Worm (Caenorhabditis elegans) whole organism, L4 larva: ENCODE measurements around the gene cdh-1.

Experiments
- F10B5.3 ChIP-seq: sonication (generic microtip); optimal IDR thresholded peaks from 2 replicates; lab custom pipeline; 2016; ENCODE audit warnings: mild to moderate bottlenecking, missing genetic modification characterization, missing compliant biosample characterization
- F26F4.8 ChIP-seq: fragments of 200-800 bp; sonication (Bioruptor generic); conservative IDR thresholded peaks from 2 replicates; pipeline ENCODE4 v1.3.6; 2022; ENCODE audit warnings: missing genetic modification characterization, missing compliant biosample characterization
- R02D3.7 ChIP-seq: fragments of 150-350 bp; sonication (generic microtip); optimal IDR thresholded peaks from 3 replicates; lab custom pipeline; 2014; ENCODE audit warnings: missing biosample characterization, missing genetic modification characterization
- T26A8.4 ChIP-seq: fragments of 200-800 bp; sonication (Bioruptor generic); IDR thresholded peaks from 2 replicates; pipeline ENCODE4 v1.3.6; 2022; ENCODE audit warnings: missing genetic modification characterization, missing compliant biosample characterization
- Y105C5A.15 ChIP-seq: fragments of 200-800 bp; sonication (Bioruptor generic); IDR thresholded peaks from 2 replicates; pipeline ENCODE4 v1.3.6; 2022; ENCODE audit warnings: missing genetic modification characterization, missing compliant biosample characterization
- ZK337.2 ChIP-seq: fragments of 200-800 bp; sonication (Bioruptor generic); IDR thresholded peaks from 2 replicates; pipeline ENCODE4 v1.3.6; 2022; ENCODE audit warnings: missing genetic modification reagents, missing genetic modification characterization, missing compliant biosample characterization
- aha-1 ChIP-seq: fragments of 150-350 bp; peaks from one replicate; lab custom pipeline; 2014; ENCODE audit warnings: missing biosample characterization, missing genetic modification characterization
- ama-1 ChIP-seq: fragments of 150-350 bp; optimal IDR thresholded peaks from 2 replicates; lab custom pipeline; 2014; ENCODE audit warnings: inconsistent platforms, mixed read lengths
- attf-4 ChIP-seq: sonication (generic microtip); optimal IDR thresholded peaks from 3 replicates; lab custom pipeline; 2017; ENCODE audit warnings: missing biosample characterization, missing genetic modification characterization
- ceh-28 ChIP-seq: fragments of 150-350 bp; optimal IDR thresholded peaks from 2 replicates; lab custom pipeline; 2014; ENCODE audit warnings: missing biosample characterization, missing genetic modification reagents, missing genetic modification characterization
- ceh-32 ChIP-seq: sonication (generic microtip); optimal IDR thresholded peaks from 2 replicates; lab custom pipeline; 2016; ENCODE audit warnings: mild to moderate bottlenecking, missing genetic modification characterization, missing compliant biosample characterization; ENCODE audit not compliant: poor library complexity
- ces-1 ChIP-seq: fragments of 150-350 bp; sonication (generic microtip); optimal IDR thresholded peaks from 4 replicates; lab custom pipeline; 2014; ENCODE audit warnings: missing biosample characterization, missing genetic modification reagents, missing genetic modification characterization
- ctbp-1 ChIP-seq: fragments of 200-800 bp; sonication (Bioruptor generic); IDR thresholded peaks from 2 replicates; pipeline ENCODE4 v1.3.6; 2022; ENCODE audit warnings: missing genetic modification reagents, missing genetic modification characterization, missing compliant biosample characterization
- daf-12 ChIP-seq: fragments of 150-350 bp; optimal IDR thresholded peaks from 2 replicates; lab custom pipeline; 2014; ENCODE audit warnings: missing biosample characterization, missing genetic modification reagents, missing genetic modification characterization
- dpl-1 ChIP-seq: fragments of 150-350 bp; optimal IDR thresholded peaks from 2 replicates; lab custom pipeline; 2014; ENCODE audit warnings: missing biosample characterization, missing genetic modification reagents, missing genetic modification characterization
- duxl-1 ChIP-seq: sonication (generic microtip); optimal IDR thresholded peaks from 2 replicates; lab custom pipeline; 2016; ENCODE audit warnings: mild to moderate bottlenecking, missing genetic modification characterization, moderate library complexity, missing compliant biosample characterization; ENCODE audit not compliant: poor library complexity
- dve-1 ChIP-seq: sonication (generic microtip); optimal IDR thresholded peaks from 2 replicates; lab custom pipeline; 2017; ENCODE audit warnings: antibody characterized with exemption, mild to moderate bottlenecking, missing genetic modification characterization, missing compliant biosample characterization; ENCODE audit not compliant: insufficient read depth
- fos-1 ChIP-seq: fragments of 150-350 bp; optimal IDR thresholded peaks from 2 replicates; lab custom pipeline; 2014; ENCODE audit warnings: missing biosample characterization, missing genetic modification characterization
- gei-8 ChIP-seq: fragments of 200-800 bp; sonication (Bioruptor generic); optimal IDR thresholded peaks from 2 replicates; lab custom pipeline; 2018; ENCODE audit warnings: mild to moderate bottlenecking, missing genetic modification characterization, missing compliant biosample characterization
- hlh-30 ChIP-seq: sonication (generic microtip); optimal IDR thresholded peaks from 2 replicates; lab custom pipeline; 2017; ENCODE audit warnings: antibody characterized with exemption, mild to moderate bottlenecking, missing genetic modification characterization, missing compliant biosample characterization; ENCODE audit not compliant: insufficient read depth
- lin-1 ChIP-seq: fragments of 200-800 bp; sonication (Bioruptor generic); IDR thresholded peaks from 2 replicates; pipeline ENCODE4 v1.3.6; 2022; ENCODE audit warnings: missing genetic modification reagents, missing genetic modification characterization, missing compliant biosample characterization
- lin-13 ChIP-seq: fragments of 150-350 bp; optimal IDR thresholded peaks from 2 replicates; lab custom pipeline; 2014; ENCODE audit warnings: missing biosample characterization, missing genetic modification reagents, missing genetic modification characterization
- lin-29 ChIP-seq: fragments of 200-800 bp; sonication (Bioruptor generic); IDR thresholded peaks from 2 replicates; pipeline ENCODE4 v1.3.6; 2022; ENCODE audit warnings: missing genetic modification reagents, missing genetic modification characterization, missing compliant biosample characterization
- lin-38 ChIP-seq: fragments of 200-800 bp; sonication (Bioruptor generic); IDR thresholded peaks from 2 replicates; pipeline ENCODE4 v1.3.6; 2022; ENCODE audit warnings: missing genetic modification reagents, missing genetic modification characterization, missing compliant biosample characterization
- lin-39 ChIP-seq: fragments of 150-350 bp; optimal IDR thresholded peaks from 2 replicates; lab custom pipeline; 2014; ENCODE audit warnings: missing biosample characterization, missing genetic modification reagents, missing genetic modification characterization
- lsy-2 ChIP-seq, 2 experiments: fragments of 150-350 bp in 1 of 2; sonication (generic microtip) in 1 of 2; optimal IDR thresholded peaks; 2 replicates each; lab custom pipeline; 2014 to 2017; ENCODE audit warnings: missing biosample characterization in 2 of 2, missing genetic modification characterization in 2 of 2
- mdl-1 ChIP-seq, 2 experiments: fragments of 150-350 bp in 1 of 2; sonication (generic microtip) in 1 of 2; optimal IDR thresholded peaks; 2 replicates each; lab custom pipeline; 2014 to 2017; ENCODE audit warnings: missing biosample characterization in 2 of 2, missing genetic modification characterization in 2 of 2
- mes-2 ChIP-seq: sonication (generic microtip); optimal IDR thresholded peaks from 2 replicates; lab custom pipeline; 2016; ENCODE audit warnings: missing genotype, mild to moderate bottlenecking, missing genetic modification characterization, missing compliant biosample characterization; ENCODE audit not compliant: poor library complexity, severe bottlenecking
- mxl-2 ChIP-seq: fragments of 200-800 bp; sonication (Bioruptor generic); conservative IDR thresholded peaks from 2 replicates; pipeline ENCODE4 v1.3.6; 2022; ENCODE audit warnings: missing genetic modification reagents, missing genetic modification characterization, missing compliant biosample characterization
- mxl-3 ChIP-seq: fragments of 200-800 bp; sonication (Bioruptor generic); optimal IDR thresholded peaks from 2 replicates; lab custom pipeline; 2018; ENCODE audit warnings: mild to moderate bottlenecking, missing genetic modification characterization, missing compliant biosample characterization
- nhr-11 ChIP-seq: fragments of 150-350 bp; optimal IDR thresholded peaks from 2 replicates; lab custom pipeline; 2014; ENCODE audit warnings: missing biosample characterization, missing genetic modification characterization
- nhr-25 ChIP-seq: sonication (generic microtip); optimal IDR thresholded peaks from 2 replicates; lab custom pipeline; 2017; ENCODE audit warnings: missing genetic modification characterization, mild to moderate bottlenecking, missing compliant biosample characterization, antibody characterized with exemption, moderate library complexity, borderline replicate concordance; ENCODE audit not compliant: insufficient read depth
- nhr-28 ChIP-seq: fragments of 150-350 bp; optimal IDR thresholded peaks from 2 replicates; lab custom pipeline; 2014; ENCODE audit warnings: missing biosample characterization, missing genetic modification characterization
- nhr-48 ChIP-seq: sonication (generic microtip); optimal IDR thresholded peaks from 2 replicates; lab custom pipeline; 2016; ENCODE audit warnings: mild to moderate bottlenecking, missing genetic modification characterization, missing compliant biosample characterization
- nhr-6 ChIP-seq: fragments of 150-350 bp; optimal IDR thresholded peaks from 2 replicates; lab custom pipeline; 2014; ENCODE audit warnings: missing biosample characterization, missing genetic modification characterization
- nhr-76 ChIP-seq: fragments of 150-350 bp; optimal IDR thresholded peaks from 2 replicates; lab custom pipeline; 2014; ENCODE audit warnings: missing biosample characterization, missing genetic modification characterization
- php-3 ChIP-seq: fragments of 200-800 bp; sonication (Bioruptor generic); IDR thresholded peaks from 2 replicates; pipeline ENCODE4 v1.3.6; 2022; ENCODE audit warnings: missing genetic modification reagents, missing genetic modification characterization, missing compliant biosample characterization
- pqm-1 ChIP-seq: sonication (generic microtip); optimal IDR thresholded peaks from 2 replicates; lab custom pipeline; 2017; ENCODE audit warnings: missing biosample characterization, missing genetic modification characterization
- rbr-2 ChIP-seq: sonication (generic microtip); optimal IDR thresholded peaks from 2 replicates; lab custom pipeline; 2016; ENCODE audit warnings: missing genotype, missing genetic modification characterization, missing compliant biosample characterization
- saeg-2 ChIP-seq: fragments of 200-800 bp; sonication (Bioruptor generic); IDR thresholded peaks from 2 replicates; pipeline ENCODE4 v1.3.6; 2022; ENCODE audit warnings: missing genetic modification reagents, missing genetic modification characterization, missing compliant biosample characterization
- set-16 ChIP-seq: fragments of 200-800 bp; sonication (Bioruptor generic); IDR thresholded peaks from 2 replicates; pipeline ENCODE4 v1.3.6; 2022; ENCODE audit warnings: missing genetic modification reagents, missing genetic modification characterization, missing compliant biosample characterization
- spr-1 ChIP-seq: sonication (generic microtip); optimal IDR thresholded peaks from 2 replicates; lab custom pipeline; 2016; ENCODE audit warnings: mild to moderate bottlenecking, missing genetic modification characterization, missing compliant biosample characterization
- spr-3 ChIP-seq: fragments of 200-800 bp; sonication (Bioruptor generic); optimal IDR thresholded peaks from 2 replicates; lab custom pipeline; 2018; ENCODE audit warnings: mild to moderate bottlenecking, missing genetic modification characterization, missing compliant biosample characterization
- tag-97 ChIP-seq: fragments of 200-800 bp; sonication (Bioruptor generic); IDR thresholded peaks from 2 replicates; pipeline ENCODE4 v1.3.6; 2022; ENCODE audit warnings: missing genetic modification characterization, missing compliant biosample characterization
- tra-1 ChIP-seq: fragments of 200-800 bp; sonication (Bioruptor generic); IDR thresholded peaks from 2 replicates; pipeline ENCODE4 v1.3.6; 2022; ENCODE audit warnings: missing genetic modification reagents, missing genetic modification characterization, missing compliant biosample characterization
- unc-39 ChIP-seq: sonication (generic microtip); optimal IDR thresholded peaks from 2 replicates; lab custom pipeline; 2017; ENCODE audit warnings: missing biosample characterization, missing genetic modification characterization
- unc-62 ChIP-seq, 3 experiments: fragments of 150-350 bp in 1 of 3; sonication (generic microtip); optimal IDR thresholded peaks in 2 of 3; peaks in 1 of 3; 1 replicate in 1 of 3; 2 replicates in 2 of 3; lab custom pipeline; 2014 to 2017; ENCODE audit warnings: missing biosample characterization in 3 of 3, missing genetic modification characterization in 3 of 3, missing genetic modification reagents in 3 of 3, missing genotype in 1 of 3
- vab-7 ChIP-seq: fragments of 200-800 bp; sonication (Bioruptor generic); IDR thresholded peaks from 2 replicates; pipeline ENCODE4 v1.3.6; 2022; ENCODE audit warnings: missing genetic modification reagents, missing genetic modification characterization, missing compliant biosample characterization
- zfp-2 ChIP-seq: sonication (generic microtip); optimal IDR thresholded peaks from 2 replicates; lab custom pipeline; 2016; ENCODE audit warnings: mild to moderate bottlenecking, missing genetic modification characterization, missing compliant biosample characterization
- zip-11 ChIP-seq: fragments of 200-800 bp; sonication (Bioruptor generic); IDR thresholded peaks from 2 replicates; pipeline ENCODE4 v1.3.6; 2022; ENCODE audit warnings: missing genetic modification characterization, missing compliant biosample characterization
- ztf-7 ChIP-seq: fragments of 150-350 bp; optimal IDR thresholded peaks from 2 replicates; lab custom pipeline; 2014; ENCODE audit warnings: missing biosample characterization, missing genetic modification characterization

Gene cdh-1

ce11 chrIII:2875946-2876345, 34.8 kb upstream of the cdh-1 start (continued):
- TF ChIP-seq attf-4 (tag; lab: Kevin White, UChicago): no peak
- no peak for TF ChIP-seq R02D3.7 (tag; lab: Kevin White, UChicago)
- TF ChIP-seq nhr-48 (tag; lab: Kevin White, UChicago): peak; percentile 80
- TF ChIP-seq tag-97 (GFP tag; lab: Robert Waterston, UW): no peak
- peak; percentile 63 for TF ChIP-seq mes-2 (tag; lab: Kevin White, UChicago)
- peak; percentile 43 for TF ChIP-seq ama-1 (lab: Kevin White, UChicago)
- peak; percentile 94 for TF ChIP-seq dve-1 (tag; lab: Kevin White, UChicago)
- TF ChIP-seq tra-1: peak; percentile 89
- peak; percentile 19 for TF ChIP-seq spr-1
- TF ChIP-seq vab-7 (GFP tag; lab: Robert Waterston, UW): no peak
- TF ChIP-seq F10B5.3 (tag; lab: Kevin White, UChicago): no peak
- peak; percentile 77 for TF ChIP-seq nhr-25
- no peak for TF ChIP-seq fos-1
- TF ChIP-seq mxl-2: no peak
- no peak for TF ChIP-seq duxl-1 (tag; lab: Kevin White, UChicago)
- TF ChIP-seq lin-1 (GFP tag; lab: Robert Waterston, UW): peak; percentile 62
- peak; percentile 85 for TF ChIP-seq pqm-1 (tag; lab: Kevin White, UChicago)
- no peak for TF ChIP-seq unc-39 (tag; lab: Kevin White, UChicago)
- TF ChIP-seq nhr-6 (tag; lab: Kevin White, UChicago): no peak
- no peak for TF ChIP-seq ceh-32 (tag; lab: Kevin White, UChicago)
- TF ChIP-seq saeg-2 (GFP tag; lab: Robert Waterston, UW): no peak
- TF ChIP-seq nhr-28 (tag; lab: Kevin White, UChicago): peak; percentile 92
- TF ChIP-seq nhr-11 (tag; lab: Kevin White, UChicago): peak; percentile 41
- peak; percentile 9 for TF ChIP-seq gei-8 (GFP tag; lab: Kevin White, UChicago)
- no peak for TF ChIP-seq nhr-76 (tag; lab: Kevin White, UChicago)
- TF ChIP-seq lsy-2 (tag; optimal IDR thresholded peaks at IDR 0.05; lab: Kevin White, UChicago): peak; percentile 15 to 73
- TF ChIP-seq F26F4.8 (GFP tag; lab: Robert Waterston, UW): no peak
- peak; percentile 83 for TF ChIP-seq hlh-30
- TF ChIP-seq php-3 (GFP tag; lab: Robert Waterston, UW): 0 out of 2 replicates have a peak, but pooled peaks have one; percentile 23
- TF ChIP-seq ceh-28 (tag; lab: Kevin White, UChicago): peak; percentile 43
- peak; percentile 88 for TF ChIP-seq mxl-3 (GFP tag; lab: Kevin White, UChicago)
- TF ChIP-seq lin-29 (GFP tag; lab: Robert Waterston, UW): no peak
- peak; percentile 60 for TF ChIP-seq dpl-1 (GFP tag; lab: Kevin White, UChicago)
- no peak for TF ChIP-seq ZK337.2 (GFP tag; lab: Robert Waterston, UW)
- no peak for TF ChIP-seq ctbp-1 (GFP tag; lab: Robert Waterston, UW)
- peak in 1 of 2 experiments; percentile 42 for TF ChIP-seq unc-62 (GFP tag; optimal IDR thresholded peaks at IDR 0.05 in 1 of 2; lab: Kevin White, UChicago)
- no peak for TF ChIP-seq unc-62 (tag; optimal IDR thresholded peaks at IDR 0.05; lab: Kevin White, UChicago)
- TF ChIP-seq mdl-1 (tag; optimal IDR thresholded peaks at IDR 0.05; lab: Kevin White, UChicago): peak; percentile 2 to 89
- TF ChIP-seq Y105C5A.15 (GFP tag; lab: Robert Waterston, UW): no peak
- TF ChIP-seq ces-1 (GFP tag; lab: Kevin White, UChicago): no peak
- TF ChIP-seq aha-1 (tag; lab: Kevin White, UChicago): peak; percentile 97
- TF ChIP-seq set-16 (GFP tag; lab: Robert Waterston, UW): 0 out of 2 replicates have a peak, but pooled peaks have one; percentile 16
- TF ChIP-seq lin-13 (GFP tag; lab: Kevin White, UChicago): peak; percentile 67
- TF ChIP-seq rbr-2 (tag; lab: Kevin White, UChicago): no peak
- TF ChIP-seq zfp-2 (tag; lab: Kevin White, UChicago): no peak
- no peak for TF ChIP-seq spr-3 (GFP tag; lab: Kevin White, UChicago)
- TF ChIP-seq ztf-7 (tag; lab: Kevin White, UChicago): no peak
- no peak for TF ChIP-seq zip-11
- TF ChIP-seq lin-38 (GFP tag; lab: Robert Waterston, UW): peak; percentile 52
- peak; percentile 46; the same call in 1 of the 2 replicates for TF ChIP-seq T26A8.4 (GFP tag; lab: Robert Waterston, UW)
- no peak for TF ChIP-seq lin-39 (tag; lab: Kevin White, UChicago)
- TF ChIP-seq daf-12 (tag; lab: Kevin White, UChicago): no peak
